Fruit fly (Drosophila melanogaster): ENCODE measurements around the gene CG44227.
A peak's percentile ranks its signal among the peaks of the same experiment; 100 is the strongest.

CG44227 gene

DNA sequence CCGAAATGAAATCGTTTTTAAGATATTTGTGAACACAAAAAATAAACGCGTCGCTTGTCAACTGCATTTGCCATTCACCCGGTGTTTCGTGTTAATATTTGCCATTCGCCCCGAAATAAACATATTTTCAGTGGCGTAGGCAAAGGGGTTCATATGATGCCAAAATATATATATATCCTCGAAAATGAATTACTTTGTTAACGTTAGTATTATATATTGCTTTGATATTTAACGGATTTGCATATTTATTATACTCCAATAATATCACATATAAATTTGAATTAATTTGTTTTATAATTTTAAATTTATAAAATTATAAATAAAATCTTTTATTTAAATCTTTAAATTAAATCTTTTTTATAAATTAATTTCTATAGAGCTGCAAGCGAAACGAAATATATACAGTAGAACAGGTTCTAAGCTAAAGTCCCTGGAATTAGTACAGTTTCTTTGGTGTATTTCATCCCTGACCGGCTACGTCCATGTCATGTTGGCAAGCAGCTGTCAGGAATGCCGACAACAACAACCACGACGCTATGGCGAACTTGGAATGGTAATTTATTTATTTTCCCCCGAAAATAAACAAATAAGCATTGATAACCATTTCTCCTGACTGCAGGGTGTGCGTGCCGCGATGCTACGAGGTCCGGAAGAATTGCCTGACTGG lies 46.8 kb upstream of the CG44227 start, which contains the start of the genes M1BP and CG8202 (continued):
- no peak; the same call in 1 of the 2 replicates for TF ChIP-seq Gsc (GFP tag; IDR thresholded peaks at IDR 0.05)
- peak; percentile 85 for TF ChIP-seq Fer2 (tag; optimal IDR thresholded peaks at IDR 0.05)
- no peak for TF ChIP-seq crc (GFP tag; optimal IDR thresholded peaks at IDR 0.05)
- peak; percentile 74 for TF ChIP-seq Max (GFP tag; optimal IDR thresholded peaks at IDR 0.05)
- peak; percentile 97 for TF ChIP-seq CG2678 (tag; optimal IDR thresholded peaks at IDR 0.05)
- TF ChIP-seq lilli (GFP tag; optimal IDR thresholded peaks at IDR 0.05), result peak; percentile 81
- TF ChIP-seq CG9797 (GFP tag; optimal IDR thresholded peaks at IDR 0.05), result peak; percentile 54
- peak; percentile 72; the same call in 1 of the 3 replicates for TF ChIP-seq CG11093 (GFP tag; IDR thresholded peaks at IDR 0.05)
- peak; percentile 83 for TF ChIP-seq tgo (GFP tag; IDR thresholded peaks at IDR 0.05)
- no peak for TF ChIP-seq Dek (tag; optimal IDR thresholded peaks at IDR 0.05)
- TF ChIP-seq MTF-1 (GFP tag; optimal IDR thresholded peaks at IDR 0.05; ENCODE audit: borderline replicate concordance), result peak; percentile 37
- TF ChIP-seq CG8765 (GFP tag; IDR thresholded peaks at IDR 0.05), result peak; percentile 53
- peak; percentile 83; the same call in 2 of the 3 replicates for TF ChIP-seq zfh1 (GFP tag; IDR thresholded peaks at IDR 0.05)
- no peak for TF ChIP-seq zf30C (GFP tag; optimal IDR thresholded peaks at IDR 0.05)
- TF ChIP-seq CkIIα-i1 (GFP tag; IDR thresholded peaks at IDR 0.05), result 0 out of 2 replicates have a peak, but pooled peaks have one; percentile 7
- TF ChIP-seq CG34422 (GFP tag; IDR thresholded peaks at IDR 0.05), result peak; percentile 86
- peak; percentile 77 for TF ChIP-seq CG14667 (GFP tag; IDR thresholded peaks at IDR 0.05)
- no peak for TF ChIP-seq CG15011 (GFP tag; optimal IDR thresholded peaks at IDR 0.05)
- peak; percentile 66; the same call in 1 of the 3 replicates for TF ChIP-seq croc (GFP tag; conservative IDR thresholded peaks at IDR 0.05)
- TF ChIP-seq CG9817 (tag; optimal IDR thresholded peaks at IDR 0.05), result peak; percentile 86
- no peak for TF ChIP-seq z (GFP tag; IDR thresholded peaks at IDR 0.05)
- peak; percentile 47 for TF ChIP-seq CG34376 (GFP tag; optimal IDR thresholded peaks at IDR 0.05)
- no peak for TF ChIP-seq CG5180 (GFP tag; optimal IDR thresholded peaks at IDR 0.05)
- peak; percentile 12 for TF ChIP-seq emc (GFP tag; optimal IDR thresholded peaks at IDR 0.05)
- TF ChIP-seq HLHmδ (GFP tag; optimal IDR thresholded peaks at IDR 0.05), result no peak
- TF ChIP-seq disco-r (GFP tag; optimal IDR thresholded peaks at IDR 0.05), result no peak
- peak in 1 of 2 experiments; percentile 74 for TF ChIP-seq insv (GFP tag; optimal IDR thresholded peaks at IDR 0.05)
- TF ChIP-seq gcm2 (GFP tag; optimal IDR thresholded peaks at IDR 0.05), result no peak
- peak; percentile 31 for TF ChIP-seq CG12744 (GFP tag; optimal IDR thresholded peaks at IDR 0.05)
- TF ChIP-seq Sry-β (GFP tag; optimal IDR thresholded peaks at IDR 0.05), result peak; percentile 51
- no peak for TF ChIP-seq amos (GFP tag; IDR thresholded peaks at IDR 0.05; ENCODE audit: partially characterized antibody)
- peak; percentile 57; the same call in 1 of the 2 replicates for TF ChIP-seq sob (GFP tag; IDR thresholded peaks at IDR 0.05)
- peak; percentile 67 for TF ChIP-seq ATbp (GFP tag; optimal IDR thresholded peaks at IDR 0.05)
- TF ChIP-seq Adf1 (GFP tag; IDR thresholded peaks at IDR 0.05), result peak; percentile 22; the same call in 1 of the 2 replicates
- peak; percentile 18 for TF ChIP-seq fd64A (GFP tag; optimal IDR thresholded peaks at IDR 0.05)
- TF ChIP-seq toy (GFP tag; IDR thresholded peaks at IDR 0.05), result no peak; the same call in 1 of the 2 replicates
- peak; percentile 55; the same call in 1 of the 2 replicates for TF ChIP-seq Ada2b (GFP tag; IDR thresholded peaks at IDR 0.05)
- TF ChIP-seq kni (GFP tag; optimal IDR thresholded peaks at IDR 0.05), result no peak
- no peak for TF ChIP-seq CG4282 (GFP tag; optimal IDR thresholded peaks at IDR 0.05)
- TF ChIP-seq CG15269 (tag; optimal IDR thresholded peaks at IDR 0.05), result peak; percentile 89
- TF ChIP-seq Dad (GFP tag; optimal IDR thresholded peaks at IDR 0.05), result peak; percentile 43
- TF ChIP-seq CG10209 (GFP tag; optimal IDR thresholded peaks at IDR 0.05), result peak; percentile 90
- TF ChIP-seq CG1832 (GFP tag; optimal IDR thresholded peaks at IDR 0.05), result no peak
- no peak for TF ChIP-seq ash1 (GFP tag; optimal IDR thresholded peaks at IDR 0.05)
- peak; percentile 91 for TF ChIP-seq PHDP (tag; optimal IDR thresholded peaks at IDR 0.05)
- peak; percentile 75 for TF ChIP-seq CG6254 (GFP tag; optimal IDR thresholded peaks at IDR 0.05)
- peak; percentile 71 for TF ChIP-seq Antp (GFP tag; optimal IDR thresholded peaks at IDR 0.05)
- TF ChIP-seq CG10321 (GFP tag; IDR thresholded peaks at IDR 0.05), result peak; percentile 28; the same call in 1 of the 2 replicates
- TF ChIP-seq fru (optimal IDR thresholded peaks at IDR 0.05), result no peak
